Worm (Caenorhabditis elegans) whole organism, young adult: ENCODE measurements around the gene srw-34.

Experiments used
- ama-1 ChIP-seq, 3 experiments: fragments of 150-350 bp in 1 of 3; sonication (generic microtip) in 2 of 3; optimal IDR thresholded peaks; 2 replicates each; lab custom pipeline; 2014 to 2018; ENCODE audit warnings: missing biosample characterization in 2 of 3, missing genetic modification characterization in 2 of 3, missing genetic modification reagents in 2 of 3
- attf-6 ChIP-seq: fragments of 200-800 bp; sonication (Bioruptor generic); IDR thresholded peaks from 2 replicates; pipeline ENCODE4 v1.3.6; 2022; ENCODE audit warnings: missing genetic modification reagents, missing genetic modification characterization, missing compliant biosample characterization
- ceh-100 ChIP-seq: fragments of 200-800 bp; sonication (Bioruptor generic); IDR thresholded peaks from 2 replicates; pipeline ENCODE4 v1.3.6; 2022; ENCODE audit warnings: missing genetic modification reagents, missing genetic modification characterization, missing compliant biosample characterization
- him-1 ChIP-seq: sonication (generic microtip); optimal IDR thresholded peaks from 2 replicates; lab custom pipeline; 2016; ENCODE audit warnings: missing genotype, missing genetic modification reagents, missing genetic modification characterization, missing compliant biosample characterization
- lin-54 ChIP-seq: fragments of 200-800 bp; sonication (Bioruptor generic); optimal IDR thresholded peaks from 2 replicates; lab custom pipeline; 2018; ENCODE audit warnings: mild to moderate bottlenecking, missing genetic modification characterization, missing compliant biosample characterization
- madf-3 ChIP-seq: fragments of 200-800 bp; sonication (Bioruptor generic); IDR thresholded peaks from 2 replicates; pipeline ENCODE4 v1.3.6; 2022; ENCODE audit warnings: missing genetic modification reagents, missing genetic modification characterization, missing compliant biosample characterization
- pha-4 ChIP-seq: fragments of 150-350 bp; sonication (generic microtip); optimal IDR thresholded peaks from 2 replicates; lab custom pipeline; 2014; ENCODE audit warnings: missing biosample characterization, missing genetic modification reagents, missing genetic modification characterization
- unc-130 ChIP-seq: sonication (generic microtip); optimal IDR thresholded peaks from 2 replicates; lab custom pipeline; 2016; ENCODE audit warnings: missing genetic modification reagents, missing genetic modification characterization, missing compliant biosample characterization

DNA sequence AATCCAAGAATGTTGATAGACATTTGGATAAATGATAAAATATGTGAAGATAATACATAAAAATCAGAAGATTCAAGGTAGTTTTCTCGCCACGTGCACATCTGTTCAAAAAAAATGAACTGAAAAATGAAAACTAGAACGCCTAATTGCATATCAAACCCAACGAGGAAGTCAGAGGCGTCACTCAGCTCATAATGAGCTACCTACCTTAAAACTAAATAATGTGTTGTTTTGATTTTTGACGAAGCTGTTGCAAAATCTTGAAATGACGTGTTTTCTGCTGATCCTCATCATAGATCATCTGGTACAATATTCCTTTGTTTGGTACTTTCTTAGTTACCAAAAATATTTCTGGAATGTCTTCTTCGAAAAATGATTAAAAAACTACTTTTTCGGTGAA, 51.2 kb downstream of the srw-34 start, which contains the start of gene srh-138:
- TF ChIP-seq pha-4 (tag; lab: Kevin White, UChicago), result no peak
- TF ChIP-seq him-1, result no peak
- no peak for TF ChIP-seq lin-54 (GFP tag; lab: Kevin White, UChicago)
- no peak for TF ChIP-seq madf-3
- no peak for TF ChIP-seq attf-6 (GFP tag; lab: Robert Waterston, UW)
- TF ChIP-seq ceh-100, result no peak
- TF ChIP-seq ama-1 (optimal IDR thresholded peaks at IDR 0.05; lab: Kevin White, UChicago), result no peak
- TF ChIP-seq ama-1 (GFP tag; optimal IDR thresholded peaks at IDR 0.05; lab: Kevin White, UChicago), result no peak
- no peak for TF ChIP-seq unc-130 (GFP tag; lab: Kevin White, UChicago)
